Worm (Caenorhabditis elegans) whole organism, young adult: ENCODE data around the gene nos-1.
"Not testable (repeated sequence)": the region's sequence is repeated elsewhere in the genome, so short reads cannot be mapped to it uniquely, and the experiment has no call there.

Experiments
- B0035.1 ChIP-seq: sonication (generic microtip); optimal IDR thresholded peaks from 2 replicates; lab custom pipeline; 2016; ENCODE audit warnings: missing genetic modification characterization, mild to moderate bottlenecking, missing compliant biosample characterization, missing genotype, missing genetic modification reagents
- F23B12.7 ChIP-seq: sonication (generic microtip); optimal IDR thresholded peaks from 2 replicates; lab custom pipeline; 2017; ENCODE audit warnings: missing genetic modification characterization, mild to moderate bottlenecking, missing compliant biosample characterization, antibody characterized with exemption, moderate library complexity; ENCODE audit not compliant: insufficient read depth
- F33H1.4 ChIP-seq: fragments of 200-800 bp; sonication (Bioruptor generic); IDR thresholded peaks from 2 replicates; pipeline ENCODE4 v1.3.6; 2022; ENCODE audit warnings: missing genetic modification reagents, missing genetic modification characterization, missing compliant biosample characterization
- akir-1 ChIP-seq: fragments of 200-800 bp; sonication (Bioruptor generic); optimal IDR thresholded peaks from 2 replicates; lab custom pipeline; 2018; ENCODE audit warnings: mild to moderate bottlenecking, missing genetic modification characterization, moderate library complexity, missing compliant biosample characterization
- aptf-2 ChIP-seq: fragments of 200-800 bp; sonication (Bioruptor generic); conservative IDR thresholded peaks from 2 replicates; pipeline ENCODE4 v1.3.6; 2022; ENCODE audit warnings: missing genetic modification reagents, missing genetic modification characterization, missing compliant biosample characterization
- atf-7 ChIP-seq: sonication (generic microtip); optimal IDR thresholded peaks from 2 replicates; lab custom pipeline; 2017; ENCODE audit warnings: mild to moderate bottlenecking, missing genetic modification characterization, missing compliant biosample characterization
- cebp-1 ChIP-seq, 2 experiments: fragments of 200-800 bp in 1 of 2; sonication (Bioruptor generic) in 1 of 2; sonication (generic microtip) in 1 of 2; IDR thresholded peaks in 1 of 2; optimal IDR thresholded peaks in 1 of 2; 2 replicates each; pipeline versions ENCODE4 v1.3.6 to Lab custom; 2017 to 2022; ENCODE audit warnings: missing compliant biosample characterization in 2 of 2, missing genetic modification characterization in 2 of 2, mild to moderate bottlenecking in 1 of 2, missing genetic modification reagents in 1 of 2, moderate library complexity in 1 of 2
- hlh-12 ChIP-seq: sonication (generic microtip); optimal IDR thresholded peaks from 2 replicates; lab custom pipeline; 2016; ENCODE audit warnings: missing genetic modification characterization, missing compliant biosample characterization
- hlh-26 ChIP-seq: fragments of 200-800 bp; sonication (Bioruptor generic); conservative IDR thresholded peaks from 2 replicates; pipeline ENCODE4 v1.3.6; 2022; ENCODE audit warnings: missing genetic modification reagents, missing genetic modification characterization, missing compliant biosample characterization
- hmg-20 ChIP-seq: fragments of 200-800 bp; sonication (Bioruptor generic); IDR thresholded peaks from 2 replicates; pipeline ENCODE4 v1.3.6; 2022; ENCODE audit warnings: missing genetic modification reagents, missing genetic modification characterization, missing compliant biosample characterization
- hrde-1 ChIP-seq: sonication (generic microtip); optimal IDR thresholded peaks from 2 replicates; lab custom pipeline; 2016; ENCODE audit warnings: missing genetic modification characterization, mild to moderate bottlenecking, missing compliant biosample characterization, moderate library complexity, missing genotype, missing genetic modification reagents, borderline replicate concordance
- hsf-1 ChIP-seq: fragments of 200-800 bp; sonication (Bioruptor generic); IDR thresholded peaks from 2 replicates; pipeline ENCODE4 v1.3.6; 2022; ENCODE audit warnings: missing genetic modification reagents, missing genetic modification characterization, missing compliant biosample characterization
- lin-35 ChIP-seq, 3 experiments: fragments of 150-350 bp in 2 of 3; sonication (generic microtip) in 1 of 3; optimal IDR thresholded peaks; 2 replicates each; lab custom pipeline; 2014 to 2018; ENCODE audit warnings: missing biosample characterization in 3 of 3, missing genetic modification characterization in 3 of 3, missing genetic modification reagents in 3 of 3
- lin-40 ChIP-seq: sonication (generic microtip); optimal IDR thresholded peaks from 2 replicates; lab custom pipeline; 2016; ENCODE audit warnings: missing genetic modification characterization, mild to moderate bottlenecking, missing compliant biosample characterization, missing genotype, missing genetic modification reagents
- lin-54 ChIP-seq: fragments of 200-800 bp; sonication (Bioruptor generic); optimal IDR thresholded peaks from 2 replicates; lab custom pipeline; 2018; ENCODE audit warnings: mild to moderate bottlenecking, missing genetic modification characterization, missing compliant biosample characterization
- lsl-1 ChIP-seq: fragments of 200-800 bp; sonication (Bioruptor generic); optimal IDR thresholded peaks from 2 replicates; lab custom pipeline; 2018; ENCODE audit warnings: mild to moderate bottlenecking, missing genetic modification characterization, moderate library complexity, missing compliant biosample characterization
- madf-10 ChIP-seq: sonication (generic microtip); optimal IDR thresholded peaks from 2 replicates; lab custom pipeline; 2016; ENCODE audit warnings: mild to moderate bottlenecking, missing genetic modification characterization, missing compliant biosample characterization
- madf-8 ChIP-seq: fragments of 200-800 bp; sonication (Bioruptor generic); conservative IDR thresholded peaks from 2 replicates; pipeline ENCODE4 v1.3.6; 2022; ENCODE audit warnings: missing genetic modification reagents, missing genetic modification characterization, missing compliant biosample characterization
- mcd-1 ChIP-seq: fragments of 200-800 bp; sonication (Bioruptor generic); IDR thresholded peaks from 2 replicates; pipeline ENCODE4 v1.3.6; 2022; ENCODE audit warnings: missing genetic modification reagents, missing genetic modification characterization, missing compliant biosample characterization
- mel-28 ChIP-seq: sonication (generic microtip); optimal IDR thresholded peaks from 2 replicates; lab custom pipeline; 2016; ENCODE audit warnings: borderline replicate concordance, mild to moderate bottlenecking, missing genetic modification characterization, missing compliant biosample characterization
- nfya-1 ChIP-seq: sonication (generic microtip); optimal IDR thresholded peaks from 2 replicates; lab custom pipeline; 2017; ENCODE audit warnings: antibody characterized with exemption, missing compliant biosample characterization, missing genetic modification characterization, borderline replicate concordance; ENCODE audit not compliant: insufficient read depth
- nhr-120 ChIP-seq: fragments of 200-800 bp; sonication (Bioruptor generic); IDR thresholded peaks from 2 replicates; pipeline ENCODE4 v1.3.6; 2022; ENCODE audit warnings: missing genetic modification characterization, missing compliant biosample characterization
- nhr-80 ChIP-seq: sonication (generic microtip); optimal IDR thresholded peaks from 2 replicates; lab custom pipeline; 2016; ENCODE audit warnings: missing genetic modification characterization, missing compliant biosample characterization
- nhr-90 ChIP-seq: sonication (generic microtip); optimal IDR thresholded peaks from 2 replicates; lab custom pipeline; 2016; ENCODE audit warnings: missing genotype, mild to moderate bottlenecking, missing genetic modification characterization, missing compliant biosample characterization
- pha-4 ChIP-seq: fragments of 150-350 bp; sonication (generic microtip); optimal IDR thresholded peaks from 2 replicates; lab custom pipeline; 2014; ENCODE audit warnings: missing biosample characterization, missing genetic modification reagents, missing genetic modification characterization
- rec-8 ChIP-seq, 2 experiments: sonication (generic microtip); optimal IDR thresholded peaks; 2 replicates each; lab custom pipeline; 2016; ENCODE audit warnings: mild to moderate bottlenecking in 2 of 2, missing genetic modification characterization in 2 of 2, missing genetic modification reagents in 2 of 2, missing genotype in 2 of 2, missing biosample characterization in 1 of 2, missing compliant biosample characterization in 1 of 2, moderate library complexity in 1 of 2
- rpc-1 ChIP-seq, 2 experiments: fragments of 150-350 bp in 1 of 2; sonication (generic microtip) in 1 of 2; optimal IDR thresholded peaks; 2 replicates each; lab custom pipeline; 2014 to 2018; ENCODE audit warnings: missing biosample characterization in 1 of 2, missing genetic modification characterization in 1 of 2, missing genetic modification reagents in 1 of 2, missing genotype in 1 of 2
- snpc-4 ChIP-seq, 5 experiments: fragments of 150-350 bp in 1 of 5; sonication (generic microtip) in 4 of 5; optimal IDR thresholded peaks; 2 replicates each; lab custom pipeline; 2014 to 2018; ENCODE audit warnings: missing genetic modification characterization in 5 of 5, missing biosample characterization in 3 of 5, antibody characterized with exemption in 2 of 5, mild to moderate bottlenecking in 2 of 5, missing compliant biosample characterization in 2 of 5, missing genotype in 2 of 5, moderate library complexity in 2 of 5, missing genetic modification reagents in 1 of 5
- tlf-1 ChIP-seq: fragments of 200-800 bp; sonication (Bioruptor generic); optimal IDR thresholded peaks from 2 replicates; lab custom pipeline; 2018; ENCODE audit warnings: mild to moderate bottlenecking, missing genetic modification characterization, missing compliant biosample characterization
- unc-62 ChIP-seq: fragments of 150-350 bp; optimal IDR thresholded peaks from 2 replicates; lab custom pipeline; 2014; ENCODE audit warnings: missing biosample characterization, missing genetic modification reagents, missing genetic modification characterization
- xnd-1 ChIP-seq: sonication (generic microtip); optimal IDR thresholded peaks from 2 replicates; lab custom pipeline; 2016; ENCODE audit warnings: missing genotype, missing genetic modification reagents, missing genetic modification characterization, missing compliant biosample characterization

Gene nos-1

ce11 chrII:10925804-10926570 lies 27.0 kb downstream of the nos-1 start, which contains the start of gene metr-1 (continued):
- TF ChIP-seq mel-28 (tag; lab: Kevin White, UChicago) (no peak), mcd-1 (GFP tag; lab: Robert Waterston, UW) (peak; percentile 49; the same call in 1 of the 2 replicates), rpc-1 (optimal IDR thresholded peaks at IDR 0.05; lab: Kevin White, UChicago) (no peak), rpc-1 (tag; optimal IDR thresholded peaks at IDR 0.05; lab: Kevin White, UChicago) (no peak), pha-4 (tag; lab: Kevin White, UChicago) (no peak), hlh-12 (no peak), aptf-2 (no peak), hsf-1 (no peak), lin-35 (GFP tag; optimal IDR thresholded peaks at IDR 0.05; lab: Kevin White, UChicago) (peak in 2 of 3 experiments; percentile 9 to 79), xnd-1 (tag; lab: Kevin White, UChicago) (peak; percentile 27), unc-62 (no peak), madf-8 (0 out of 2 replicates have a peak, but pooled peaks have one; percentile 7), hmg-20 (GFP tag; lab: Robert Waterston, UW) (peak; percentile 35; the same call in 1 of the 2 replicates), nhr-120 (no peak), F33H1.4 (peak; percentile 53), hlh-26 (GFP tag; lab: Robert Waterston, UW) (no peak), lin-54 (GFP tag; lab: Kevin White, UChicago) (peak; percentile 68), akir-1 (no peak), hrde-1 (tag; lab: Kevin White, UChicago) (no peak), nhr-80 (tag; lab: Kevin White, UChicago) (peak; percentile 9), rec-8 (tag; optimal IDR thresholded peaks at IDR 0.05; lab: Kevin White, UChicago) (peak in 1 of 2 experiments; percentile 18)

DNA sequence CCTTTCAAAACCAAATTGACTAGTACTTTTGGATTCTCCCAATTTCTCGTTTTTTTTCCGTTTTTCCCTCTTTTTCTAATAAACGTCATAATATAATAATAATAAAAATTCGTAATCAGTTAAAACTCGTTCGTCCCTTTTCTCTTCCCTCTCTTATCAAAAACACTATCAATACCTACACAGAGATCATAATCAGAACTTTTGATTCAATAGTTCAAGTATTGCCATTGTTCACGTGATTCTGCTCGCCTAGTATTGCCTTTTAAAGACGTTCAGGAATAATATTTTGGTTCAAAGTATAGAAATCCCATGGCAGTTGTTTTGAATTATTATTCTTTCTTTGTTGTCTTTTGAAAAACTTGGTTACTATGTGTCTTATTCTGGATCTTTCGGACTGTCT lies 28.3 kb downstream of the nos-1 start:
- TF ChIP-seq madf-10 (tag; lab: Kevin White, UChicago) (peak; percentile 9), mcd-1 (GFP tag; lab: Robert Waterston, UW) (no peak), atf-7 (peak; percentile 50), tlf-1 (no peak), nhr-80 (tag; lab: Kevin White, UChicago) (peak; percentile 83), F23B12.7 (tag; lab: Kevin White, UChicago) (peak; percentile 44), snpc-4 (GFP tag; optimal IDR thresholded peaks at IDR 0.05; lab: Kevin White, UChicago) (no peak), snpc-4 (tag; optimal IDR thresholded peaks at IDR 0.05; lab: Kevin White, UChicago) (peak in 1 of 4 experiments; percentile 2), cebp-1 (GFP tag; IDR thresholded peaks at IDR 0.05; lab: Robert Waterston, UW) (no peak), cebp-1 (tag; optimal IDR thresholded peaks at IDR 0.05; lab: Kevin White, UChicago) (peak; percentile 14), B0035.1 (tag; lab: Kevin White, UChicago) (no peak)

ce11 chrII:10923948-10924347 lies 29.0 kb downstream of the nos-1 start, which contains the start of gene Y19D2B.2:
Gene Y19D2B.2 (plus strand): TSS chrII:10924248.
- TF ChIP-seq nhr-90 (tag; lab: Kevin White, UChicago) (no peak), hmg-20 (GFP tag; lab: Robert Waterston, UW) (no peak), lsl-1 (GFP tag; lab: Kevin White, UChicago) (no peak)

DNA sequence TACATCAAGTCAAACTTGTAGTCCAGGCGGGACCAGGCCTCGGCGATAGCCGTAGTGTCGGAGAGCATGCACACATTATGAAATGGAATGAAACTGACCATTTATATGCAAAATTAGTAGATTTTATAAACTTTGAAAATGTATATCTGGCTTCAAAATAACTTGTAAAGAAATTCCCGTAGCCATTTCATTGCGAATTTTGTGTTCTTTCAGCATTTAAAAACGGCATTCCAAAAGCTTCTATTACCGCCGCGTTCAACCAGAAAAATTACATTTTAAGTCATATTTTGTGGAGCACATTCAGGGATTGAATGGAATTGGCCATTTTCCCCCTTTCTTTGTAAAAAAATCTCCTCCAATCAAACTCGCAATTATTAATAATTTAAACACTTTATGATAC lies 30.1 kb downstream of the nos-1 start, which contains the start of gene Y19D2B.1:
Y19D2B.1 (minus strand) TSS at position 101 of the 400 bp plus-strand sequence.
- not testable (repeated sequence) for TF ChIP-seq lin-40 (tag; lab: Kevin White, UChicago); nfya-1 (tag; lab: Kevin White, UChicago); nhr-120
